Fruit fly (Drosophila melanogaster) whole organism, wandering third instar larva: ENCODE results near the gene Nct.
A peak's percentile ranks its signal among the peaks of the same experiment; 100 is the strongest.

ENCODE experiments used
- Abd-B ChIP-seq: fragments of >200 bp; optimal IDR thresholded peaks from 2 replicates; lab custom pipeline; 2017; ENCODE audit warnings: missing biosample characterization, missing genetic modification characterization
- CG32264 ChIP-seq: fragments of 200-800 bp; sonication (Bioruptor generic); optimal IDR thresholded peaks from 2 replicates; lab custom pipeline; 2016; ENCODE audit warnings: missing biosample characterization, missing genetic modification characterization
- CG9705 ChIP-seq: fragments of 200-800 bp; sonication (Bioruptor generic); optimal IDR thresholded peaks from 2 replicates; lab custom pipeline; 2018; ENCODE audit warnings: missing biosample characterization, mild to moderate bottlenecking, missing genetic modification characterization
- CrebA ChIP-seq: fragments of 200-800 bp; sonication (Bioruptor generic); optimal IDR thresholded peaks from 2 replicates; lab custom pipeline; 2016; ENCODE audit warnings: missing biosample characterization, mild to moderate bottlenecking, missing genetic modification characterization, borderline replicate concordance
- Dfd ChIP-seq: fragments of >200 bp; optimal IDR thresholded peaks from 2 replicates; lab custom pipeline; 2017; ENCODE audit warnings: missing biosample characterization, missing genetic modification characterization
- Dif ChIP-seq: fragments of 200-275, 200-300 bp; sonication (Bioruptor generic); optimal IDR thresholded peaks from 2 replicates; lab custom pipeline; 2018; ENCODE audit warnings: missing biosample characterization, missing genetic modification characterization; ENCODE audit not compliant: partially characterized antibody
- GATAd ChIP-seq: sonication (Bioruptor generic); optimal IDR thresholded peaks from 2 replicates; lab custom pipeline; 2016; ENCODE audit warnings: missing biosample characterization, missing genetic modification characterization
- HLH106 ChIP-seq: fragments of 200-800 bp; optimal IDR thresholded peaks from 3 replicates; lab custom pipeline; 2019; ENCODE audit warnings: missing biosample characterization, mild to moderate bottlenecking, missing genetic modification characterization, moderate library complexity
- Hnf4 ChIP-seq: fragments of 200-800 bp; sonication (Bioruptor generic); optimal IDR thresholded peaks from 2 replicates; lab custom pipeline; 2016; ENCODE audit warnings: missing biosample characterization, mild to moderate bottlenecking, missing genetic modification characterization
- Hr78 ChIP-seq: fragments of >200 bp; optimal IDR thresholded peaks from 2 replicates; lab custom pipeline; 2017; ENCODE audit warnings: missing biosample characterization, missing genetic modification characterization
- Hr83 ChIP-seq: fragments of 200-300 bp; sonication (Bioruptor generic); optimal IDR thresholded peaks from 2 replicates; lab custom pipeline; 2016; ENCODE audit warnings: missing biosample characterization, mild to moderate bottlenecking, missing genetic modification characterization, moderate library complexity; ENCODE audit not compliant: poor library complexity, severe bottlenecking
- Jra ChIP-seq: sonication (Bioruptor generic); optimal IDR thresholded peaks from 2 replicates; lab custom pipeline; 2016; ENCODE audit warnings: missing biosample characterization, missing genetic modification characterization
- Mio ChIP-seq: sonication (Bioruptor generic); optimal IDR thresholded peaks from 2 replicates; lab custom pipeline; 2016; ENCODE audit warnings: missing biosample characterization, missing genetic modification characterization
- Myc ChIP-seq: fragments of >200 bp; optimal IDR thresholded peaks from 2 replicates; lab custom pipeline; 2017
- N ChIP-seq: fragments of >200 bp; optimal IDR thresholded peaks from 2 replicates; lab custom pipeline; 2018; ENCODE audit warnings: missing biosample characterization, missing external identifiers, missing genetic modification characterization
- OdsH ChIP-seq: fragments of 200-800 bp; sonication (Bioruptor generic); optimal IDR thresholded peaks from 2 replicates; lab custom pipeline; 2016; ENCODE audit warnings: missing biosample characterization, mild to moderate bottlenecking, missing genetic modification characterization
- Rel ChIP-seq, 2 experiments: fragments of 200-800 bp; sonication (Bioruptor generic) in 1 of 2; optimal IDR thresholded peaks; 2 replicates in 1 of 2; 3 replicates in 1 of 2; lab custom pipeline; 2016 to 2019; ENCODE audit warnings: mild to moderate bottlenecking in 2 of 2, missing biosample characterization in 2 of 2, missing genetic modification characterization in 2 of 2, moderate library complexity in 1 of 2
- Sp1 ChIP-seq: fragments of 200-800 bp; sonication (Bioruptor generic); optimal IDR thresholded peaks from 3 replicates; lab custom pipeline; 2019; ENCODE audit warnings: missing biosample characterization, mild to moderate bottlenecking, missing genetic modification characterization, moderate library complexity
- Vsx2 ChIP-seq: fragments of 200-300, 225-300 bp; sonication (Bioruptor generic); optimal IDR thresholded peaks from 2 replicates; lab custom pipeline; 2018; ENCODE audit warnings: missing biosample characterization, missing genetic modification characterization; ENCODE audit not compliant: partially characterized antibody
- br ChIP-seq: fragments of 200-800 bp; sonication (Bioruptor generic); optimal IDR thresholded peaks from 2 replicates; lab custom pipeline; 2016; ENCODE audit warnings: missing biosample characterization, missing genetic modification characterization
- brk ChIP-seq: fragments of 200-800 bp; sonication (Bioruptor generic); optimal IDR thresholded peaks from 2 replicates; lab custom pipeline; 2016; ENCODE audit warnings: missing biosample characterization, mild to moderate bottlenecking, missing genetic modification characterization
- dl ChIP-seq, 2 experiments: fragments of 175-275, 200-275 bp in 1 of 2; fragments of 200-275 bp in 1 of 2; sonication (Bioruptor generic); optimal IDR thresholded peaks; lab custom pipeline; 2018; ENCODE audit warnings: mild to moderate bottlenecking in 2 of 2, missing biosample characterization in 2 of 2, missing genetic modification characterization in 2 of 2, moderate library complexity in 2 of 2; ENCODE audit not compliant: partially characterized antibody in 2 of 2, insufficient read depth in 1 of 2
- dmrt93B ChIP-seq: fragments of 200-800 bp; sonication (Bioruptor generic); optimal IDR thresholded peaks from 2 replicates; lab custom pipeline; 2018; ENCODE audit warnings: missing biosample characterization, mild to moderate bottlenecking, missing genetic modification characterization
- dsf ChIP-seq: sonication (Bioruptor generic); optimal IDR thresholded peaks from 2 replicates; lab custom pipeline; 2016; ENCODE audit warnings: missing biosample characterization, missing genetic modification characterization, borderline replicate concordance
- ey ChIP-seq: fragments of 200-800 bp; sonication (Bioruptor generic); optimal IDR thresholded peaks from 2 replicates; lab custom pipeline; 2016; ENCODE audit warnings: missing biosample characterization, missing genetic modification characterization
- foxo ChIP-seq, 2 experiments: fragments of 200-800 bp; sonication (Bioruptor generic); optimal IDR thresholded peaks; 2 replicates in 1 of 2; 3 replicates in 1 of 2; lab custom pipeline; 2016 to 2017; ENCODE audit warnings: missing biosample characterization in 2 of 2, missing genetic modification characterization in 2 of 2
- fru ChIP-seq: fragments of 200-800 bp; sonication (Bioruptor generic); optimal IDR thresholded peaks from 3 replicates; lab custom pipeline; 2016; ENCODE audit warnings: missing biosample characterization, mild to moderate bottlenecking, missing genetic modification characterization
- h ChIP-seq: fragments of 200-800 bp; sonication (Bioruptor generic); optimal IDR thresholded peaks from 3 replicates; lab custom pipeline; 2016; ENCODE audit warnings: missing biosample characterization, mild to moderate bottlenecking, missing genetic modification characterization
- jim ChIP-seq: fragments of 175-275, 200-325 bp; sonication (Bioruptor generic); optimal IDR thresholded peaks from 2 replicates; lab custom pipeline; 2016; ENCODE audit warnings: missing biosample characterization, mild to moderate bottlenecking, missing genetic modification characterization
- lola ChIP-seq: fragments of >200 bp; optimal IDR thresholded peaks from 2 replicates; lab custom pipeline; 2017; ENCODE audit warnings: missing biosample characterization, missing genetic modification characterization
- pan ChIP-seq: fragments of >200 bp; optimal IDR thresholded peaks from 2 replicates; lab custom pipeline; 2017
- psq ChIP-seq: fragments of 200-800 bp; sonication (Bioruptor generic); optimal IDR thresholded peaks from 3 replicates; lab custom pipeline; 2017; ENCODE audit warnings: missing biosample characterization, mild to moderate bottlenecking, missing genetic modification characterization, moderate library complexity
- rgr ChIP-seq: fragments of 200-800 bp; sonication (Bioruptor generic); optimal IDR thresholded peaks from 3 replicates; lab custom pipeline; 2016; ENCODE audit warnings: missing biosample characterization, mild to moderate bottlenecking, missing genetic modification characterization
- sage ChIP-seq: fragments of 200-800 bp; sonication (Bioruptor generic); optimal IDR thresholded peaks from 2 replicates; lab custom pipeline; 2016; ENCODE audit warnings: missing biosample characterization, mild to moderate bottlenecking, missing genetic modification characterization
- sv ChIP-seq: fragments of 200-800 bp; sonication (Bioruptor generic); optimal IDR thresholded peaks from 3 replicates; lab custom pipeline; 2016; ENCODE audit warnings: missing biosample characterization, missing genetic modification characterization
- tai ChIP-seq: sonication (Bioruptor generic); optimal IDR thresholded peaks from 2 replicates; lab custom pipeline; 2016; ENCODE audit warnings: missing biosample characterization, missing genetic modification characterization
- usp ChIP-seq: fragments of >200 bp; optimal IDR thresholded peaks from 2 replicates; lab custom pipeline; 2017; ENCODE audit warnings: missing biosample characterization, missing genetic modification characterization
- woc ChIP-seq: sonication (Bioruptor generic); optimal IDR thresholded peaks from 2 replicates; lab custom pipeline; 2016; ENCODE audit warnings: missing biosample characterization, mild to moderate bottlenecking, missing genetic modification characterization

Gene Nct

dm6 chr3R:24812987-24813636 is 38.3 kb upstream of the Nct start:
- TF ChIP-seq tai (GFP tag; lab: Kevin White, UChicago) (no peak), jim (GFP tag; lab: Kevin White, UChicago) (no peak)

DNA sequence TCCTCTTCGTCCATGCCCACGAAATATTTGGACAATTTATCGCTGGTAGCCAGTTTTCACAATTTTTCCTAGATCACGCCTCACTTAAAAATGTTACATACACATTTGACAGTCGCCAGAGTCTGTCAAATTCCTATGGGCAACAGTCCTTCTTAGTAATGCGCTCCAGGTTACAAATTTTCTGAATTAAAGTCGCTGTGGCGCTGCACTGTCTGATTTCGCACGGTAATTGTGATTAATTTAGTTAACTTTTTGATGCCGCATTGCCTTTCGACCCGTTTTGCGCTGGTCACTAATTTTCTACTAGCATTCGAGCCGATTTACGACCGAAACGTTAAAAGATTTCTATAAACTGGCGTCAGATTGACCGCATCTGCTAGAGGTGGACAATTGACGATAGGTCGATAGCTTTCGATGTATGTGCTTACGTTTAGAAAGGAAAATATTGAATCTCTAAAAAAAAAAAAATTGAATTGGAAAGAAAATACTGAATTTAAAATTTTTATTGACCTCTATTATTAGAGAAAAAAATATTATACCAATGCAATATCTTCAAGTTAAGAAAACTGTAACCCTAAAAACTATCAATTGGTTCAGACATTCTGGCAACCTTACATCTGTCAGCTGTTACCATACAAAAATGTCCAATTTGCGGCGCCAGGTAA is 37.6 kb upstream of the Nct start, which contains the start of the genes lili and CG34150:
lili (minus strand) TSS at position 376 of the 665 bp plus-strand sequence.
CG34150 (plus strand) TSS at position 626 of the 665 bp plus-strand sequence.
- TF ChIP-seq dmrt93B (GFP tag; lab: Kevin White, UChicago) = no peak
- TF ChIP-seq woc (GFP tag; lab: Kevin White, UChicago) = peak; percentile 74
- TF ChIP-seq fru = peak; percentile 70
- TF ChIP-seq Dfd = no peak
- TF ChIP-seq Sp1 (GFP tag; lab: Kevin White, UChicago) = peak; percentile 67
- no peak for TF ChIP-seq Mio
- no peak for TF ChIP-seq sage (GFP tag; lab: Kevin White, UChicago)
- TF ChIP-seq lola (GFP tag; lab: Kevin White, UChicago) = no peak
- no peak for TF ChIP-seq Rel (GFP tag; optimal IDR thresholded peaks at IDR 0.05; lab: Kevin White, UChicago)
- peak; percentile 36 for TF ChIP-seq Rel (tag; optimal IDR thresholded peaks at IDR 0.05; lab: Kevin White, UChicago)
- peak; percentile 63 for TF ChIP-seq Hr83
- TF ChIP-seq dsf = peak; percentile 80
- TF ChIP-seq N (GFP tag; lab: Kevin White, UChicago) = no peak
- no peak for TF ChIP-seq Dif (GFP tag; lab: Kevin White, UChicago)
- no peak for TF ChIP-seq CrebA (GFP tag; lab: Kevin White, UChicago)
- TF ChIP-seq CG9705 (GFP tag; lab: Kevin White, UChicago) = peak; percentile 55
- TF ChIP-seq Vsx2 (GFP tag; lab: Kevin White, UChicago) = no peak
- no peak for TF ChIP-seq dl (GFP tag; optimal IDR thresholded peaks at IDR 0.05; lab: Kevin White, UChicago; ENCODE audit: insufficient read depth in 1 of 2, partially characterized antibody in 2 of 2)
- TF ChIP-seq CG32264 (GFP tag; lab: Kevin White, UChicago) = peak; percentile 46
- TF ChIP-seq rgr (GFP tag; lab: Kevin White, UChicago) = peak; percentile 78
- TF ChIP-seq jim (GFP tag; lab: Kevin White, UChicago) = no peak
- peak; percentile 64 for TF ChIP-seq OdsH (GFP tag; lab: Kevin White, UChicago)
- peak in 1 of 2 experiments; percentile 87 for TF ChIP-seq foxo (GFP tag; optimal IDR thresholded peaks at IDR 0.05; lab: Kevin White, UChicago)
- TF ChIP-seq Myc (lab: Kevin White, UChicago) = no peak
- TF ChIP-seq br = peak; percentile 67
- peak; percentile 77 for TF ChIP-seq HLH106 (tag; lab: Kevin White, UChicago)
- TF ChIP-seq brk = peak; percentile 89
- TF ChIP-seq Hr78 (GFP tag; lab: Kevin White, UChicago) = no peak
- no peak for TF ChIP-seq Abd-B (GFP tag; lab: Kevin White, UChicago)
- TF ChIP-seq usp = no peak
- TF ChIP-seq psq = peak; percentile 59
- TF ChIP-seq ey (GFP tag; lab: Kevin White, UChicago) = peak; percentile 79
- no peak for TF ChIP-seq tai (GFP tag; lab: Kevin White, UChicago)
- TF ChIP-seq Hnf4 (GFP tag; lab: Kevin White, UChicago) = peak; percentile 89
- no peak for TF ChIP-seq pan
- peak; percentile 81 for TF ChIP-seq h (GFP tag; lab: Kevin White, UChicago)
- peak; percentile 72 for TF ChIP-seq sv (GFP tag; lab: Kevin White, UChicago)
- peak; percentile 81 for TF ChIP-seq GATAd (GFP tag; lab: Kevin White, UChicago)
- TF ChIP-seq Jra (GFP tag; lab: Kevin White, UChicago) = no peak
